Fruit fly (Drosophila melanogaster) whole organism, pupa: Measurements from ENCODE around the gene Wdr37.

Experiments used
- CG12605 ChIP-seq: fragments of 200-800 bp; sonication (Bioruptor generic); IDR thresholded peaks from 2 replicates; pipeline ENCODE4 v1.3.6; 2022; ENCODE audit warnings: missing biosample characterization, missing genetic modification characterization
- CG34367 ChIP-seq: fragments of 200-800 bp; sonication (Bioruptor generic); optimal IDR thresholded peaks from 2 replicates; lab custom pipeline; 2018; ENCODE audit warnings: missing biosample characterization, mild to moderate bottlenecking, missing genetic modification characterization
- CG8159 ChIP-seq: fragments of 200-800 bp; sonication (Bioruptor generic); optimal IDR thresholded peaks from 3 replicates; lab custom pipeline; 2018; ENCODE audit warnings: missing biosample characterization, mild to moderate bottlenecking, missing genetic modification characterization, moderate library complexity
- CG8301 ChIP-seq: fragments of 200-800 bp; sonication (Bioruptor generic); optimal IDR thresholded peaks from 2 replicates; lab custom pipeline; 2018; ENCODE audit warnings: missing biosample characterization, mild to moderate bottlenecking, missing genetic modification characterization

DNA sequence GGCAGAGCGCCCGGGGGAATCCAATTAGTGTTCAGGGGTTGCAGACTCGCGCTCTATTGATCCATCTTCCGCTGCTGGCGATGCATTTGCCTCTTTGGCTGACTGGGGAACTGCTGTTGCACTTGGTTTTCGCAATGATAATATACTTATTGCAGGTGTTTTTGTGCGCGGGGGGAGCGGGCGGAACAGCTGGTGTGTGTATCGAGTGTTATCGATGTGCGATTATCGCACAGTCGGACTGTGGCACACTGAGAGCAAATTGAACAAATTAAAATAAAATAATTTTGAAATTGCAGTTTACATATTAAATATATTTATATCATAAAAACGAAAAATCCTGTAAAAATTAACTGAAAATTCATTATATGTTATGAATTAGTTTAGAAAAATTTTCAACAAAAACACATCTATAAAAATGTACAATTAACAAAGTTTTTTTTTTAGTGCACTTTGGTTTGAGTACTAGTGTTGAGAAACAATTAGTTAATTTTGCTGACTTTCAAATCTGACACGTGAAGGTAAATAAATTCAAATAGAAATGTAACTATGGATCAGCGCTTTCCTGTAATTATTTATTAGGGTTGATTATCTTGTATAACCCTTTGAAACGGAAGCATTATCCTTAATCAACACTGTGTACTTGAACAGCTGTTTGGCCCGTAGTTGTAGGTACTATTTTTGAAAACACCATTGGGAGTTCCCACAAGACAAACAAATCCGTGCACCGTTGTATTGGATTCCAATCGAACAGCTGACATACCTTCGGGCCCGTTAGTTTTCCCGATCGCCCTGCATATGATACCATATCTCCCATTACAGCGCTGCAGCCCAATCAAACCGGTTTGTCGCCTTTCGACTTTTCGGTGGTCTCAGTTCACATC lies at the start of gene Wdr37, which contains the start of gene koko:
- TF ChIP-seq CG8159 (peak; percentile 98), CG8301 (tag; lab: Kevin White, UChicago) (peak; percentile 92), CG12605 (peak; percentile 98), CG34367 (tag; lab: Kevin White, UChicago) (peak; percentile 92)
